Fruit fly (Drosophila melanogaster): Measurements from ENCODE around the gene CG34163.

CG34163 gene

DNA sequence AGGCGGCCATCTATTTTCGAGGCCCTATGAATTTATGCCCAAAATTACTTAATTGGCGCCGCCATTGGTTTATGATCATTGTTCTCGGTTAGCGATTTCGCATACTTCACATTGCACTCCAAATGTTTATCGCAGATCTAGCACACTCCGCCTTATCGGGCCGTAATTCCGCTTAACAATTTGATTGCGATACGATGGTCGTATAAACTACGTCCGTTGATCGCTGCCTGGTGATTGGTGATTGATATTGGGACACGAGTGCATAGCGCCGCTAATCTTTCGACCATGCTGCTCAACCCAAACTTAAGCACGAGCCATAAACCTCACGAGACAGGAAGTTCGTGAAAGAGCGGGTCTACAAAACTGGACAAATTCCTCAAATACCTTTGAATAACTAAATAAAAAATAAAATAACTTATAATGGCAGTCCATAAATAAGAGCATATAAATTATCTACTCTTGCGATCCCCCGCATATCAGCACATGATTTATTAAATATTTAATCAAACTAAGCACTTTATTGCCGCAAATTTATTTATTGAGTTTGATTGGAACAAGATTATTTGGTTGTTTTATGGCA, 42.6 kb downstream of the CG34163 start:
- TF ChIP-seq br (GFP tag; optimal IDR thresholded peaks at IDR 0.05), result peak; percentile 15
- TF ChIP-seq GATAd (GFP tag; optimal IDR thresholded peaks at IDR 0.05), result no peak
- no peak for TF ChIP-seq Hr83 (GFP tag; optimal IDR thresholded peaks at IDR 0.05; ENCODE audit: poor library complexity, severe bottlenecking)
- peak; percentile 89 for TF ChIP-seq h (GFP tag; optimal IDR thresholded peaks at IDR 0.05)
- no peak for TF ChIP-seq Rel (GFP tag; optimal IDR thresholded peaks at IDR 0.05)
- peak; percentile 7 for TF ChIP-seq Rel (tag; optimal IDR thresholded peaks at IDR 0.05)
- TF ChIP-seq psq (GFP tag; optimal IDR thresholded peaks at IDR 0.05), result no peak

DNA sequence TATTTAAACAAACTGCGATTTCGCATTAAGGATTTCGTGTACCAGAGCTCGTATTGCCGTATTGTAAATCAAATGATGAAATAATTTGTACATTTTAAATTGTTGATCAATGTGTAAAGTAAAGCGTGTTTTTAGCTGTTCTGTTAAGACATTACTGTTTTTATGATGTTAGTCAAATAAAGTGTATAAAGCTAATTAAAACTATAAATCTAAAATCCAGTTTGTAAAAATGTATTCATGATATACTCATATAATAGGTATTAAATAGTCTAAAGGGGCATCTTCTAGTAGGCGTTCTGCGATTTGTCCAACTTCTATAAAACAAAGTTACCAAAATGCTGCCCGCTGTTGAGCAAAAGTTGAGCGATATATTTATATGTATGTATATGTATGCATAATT, 45.8 kb downstream of the CG34163 start, which contains the start of gene CG18788:
TSS of gene CG18788 (plus strand) at position 301 of the 400 bp plus-strand sequence.
- no peak for TF ChIP-seq ey (GFP tag; optimal IDR thresholded peaks at IDR 0.05)
- no peak for TF ChIP-seq Jra (GFP tag; optimal IDR thresholded peaks at IDR 0.05)
- TF ChIP-seq Abd-B (GFP tag; optimal IDR thresholded peaks at IDR 0.05), result no peak
- TF ChIP-seq CG9705 (GFP tag; optimal IDR thresholded peaks at IDR 0.05), result no peak
- TF ChIP-seq Rel (GFP tag; optimal IDR thresholded peaks at IDR 0.05), result no peak
- TF ChIP-seq Rel (tag; optimal IDR thresholded peaks at IDR 0.05), result no peak
- no peak for TF ChIP-seq sv (GFP tag; optimal IDR thresholded peaks at IDR 0.05)
- TF ChIP-seq Sp1 (GFP tag; optimal IDR thresholded peaks at IDR 0.05), result no peak
- TF ChIP-seq Dfd (GFP tag; optimal IDR thresholded peaks at IDR 0.05), result no peak
- no peak for TF ChIP-seq br (GFP tag; optimal IDR thresholded peaks at IDR 0.05)
- no peak for TF ChIP-seq Hr78 (GFP tag; optimal IDR thresholded peaks at IDR 0.05)
- no peak for TF ChIP-seq foxo (GFP tag; optimal IDR thresholded peaks at IDR 0.05)
- TF ChIP-seq dl (GFP tag; optimal IDR thresholded peaks at IDR 0.05; ENCODE audit: insufficient read depth in 1 of 2, partially characterized antibody in 2 of 2), result no peak
- no peak for TF ChIP-seq Hr83 (GFP tag; optimal IDR thresholded peaks at IDR 0.05; ENCODE audit: poor library complexity, severe bottlenecking)
- no peak for TF ChIP-seq woc (GFP tag; optimal IDR thresholded peaks at IDR 0.05)
- no peak for TF ChIP-seq Myc (optimal IDR thresholded peaks at IDR 0.05)

DNA sequence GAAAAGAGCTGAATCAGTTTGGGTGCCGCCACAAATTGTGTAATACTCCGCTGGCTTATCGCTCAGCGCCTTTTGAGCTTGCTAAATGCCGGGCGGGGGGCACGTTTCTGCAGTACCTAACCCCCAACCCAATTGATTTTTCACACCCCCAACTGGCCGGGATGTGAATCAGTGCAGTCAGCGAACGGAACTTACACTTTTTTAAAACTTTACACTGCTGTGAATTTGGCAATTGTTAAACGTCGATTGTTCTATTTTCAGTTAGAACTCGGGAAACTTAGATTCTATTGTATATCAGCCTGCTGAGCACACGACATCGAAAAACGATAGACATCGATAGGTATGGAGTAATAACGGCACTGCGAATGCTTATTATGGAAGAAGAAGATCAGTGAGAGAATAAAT, 50.1 kb downstream of the CG34163 start, which contains the start of gene Tom70:
TSS of gene Tom70 (minus strand) at position 335 of the 405 bp plus-strand sequence.
- no peak for TF ChIP-seq Hr83 (GFP tag; optimal IDR thresholded peaks at IDR 0.05; ENCODE audit: poor library complexity, severe bottlenecking)
- no peak for TF ChIP-seq jim (GFP tag; optimal IDR thresholded peaks at IDR 0.05)
- TF ChIP-seq woc (GFP tag; optimal IDR thresholded peaks at IDR 0.05), result no peak
- no peak for TF ChIP-seq lola (GFP tag; optimal IDR thresholded peaks at IDR 0.05)
- no peak for TF ChIP-seq sage (GFP tag; optimal IDR thresholded peaks at IDR 0.05)
- no peak for TF ChIP-seq Dfd (GFP tag; optimal IDR thresholded peaks at IDR 0.05)
- no peak for TF ChIP-seq GATAd (GFP tag; optimal IDR thresholded peaks at IDR 0.05)
- no peak for TF ChIP-seq Rel (GFP tag; optimal IDR thresholded peaks at IDR 0.05)
- TF ChIP-seq Rel (tag; optimal IDR thresholded peaks at IDR 0.05), result no peak
